Fruit fly (Drosophila melanogaster): ENCODE measurements around the gene CG10650.

The CG10650 gene

dm6 chr2L:18945765-18946552 is 49.8 kb downstream of the CG10650 start, which contains the start of gene CG46304 (continued):
- TF ChIP-seq croc (GFP tag; conservative IDR thresholded peaks at IDR 0.05): no peak
- TF ChIP-seq Bteb2 (GFP tag; optimal IDR thresholded peaks at IDR 0.05): no peak
- TF ChIP-seq bab2 (GFP tag; optimal IDR thresholded peaks at IDR 0.05): no peak
- TF ChIP-seq gt (GFP tag; IDR thresholded peaks at IDR 0.05): no peak
- no peak for TF ChIP-seq Ravus (GFP tag; IDR thresholded peaks at IDR 0.05)
- TF ChIP-seq CG3281 (GFP tag; optimal IDR thresholded peaks at IDR 0.05): no peak
- no peak for TF ChIP-seq fd3F (GFP tag; optimal IDR thresholded peaks at IDR 0.05)
- no peak for TF ChIP-seq ssp (GFP tag; IDR thresholded peaks at IDR 0.05)
- TF ChIP-seq ash1 (GFP tag; optimal IDR thresholded peaks at IDR 0.05): no peak
- TF ChIP-seq z (GFP tag; IDR thresholded peaks at IDR 0.05): peak; percentile 75
- TF ChIP-seq Bgb (GFP tag; IDR thresholded peaks at IDR 0.05; ENCODE audit: partially characterized antibody): no peak; the same call in 1 of the 2 replicates
- no peak for TF ChIP-seq CG34376 (GFP tag; optimal IDR thresholded peaks at IDR 0.05)
- no peak for TF ChIP-seq CG15514 (GFP tag; optimal IDR thresholded peaks at IDR 0.05)
- no peak for TF ChIP-seq CG18599 (GFP tag; optimal IDR thresholded peaks at IDR 0.05)
- no peak for TF ChIP-seq amos (GFP tag; IDR thresholded peaks at IDR 0.05; ENCODE audit: partially characterized antibody)
- TF ChIP-seq HLHmδ (GFP tag; optimal IDR thresholded peaks at IDR 0.05): peak; percentile 15
- TF ChIP-seq CG7357 (GFP tag; IDR thresholded peaks at IDR 0.05): no peak
- no peak for TF ChIP-seq B-H1 (GFP tag; IDR thresholded peaks at IDR 0.05)
- TF ChIP-seq maf-S (GFP tag; optimal IDR thresholded peaks at IDR 0.05): no peak
- peak; percentile 0 for TF ChIP-seq Med (GFP tag)
- TF ChIP-seq kay (GFP tag; optimal IDR thresholded peaks at IDR 0.05): no peak
- TF ChIP-seq Dp (GFP tag; optimal IDR thresholded peaks at IDR 0.05): no peak
- no peak for TF ChIP-seq pan (optimal IDR thresholded peaks at IDR 0.05)
- TF ChIP-seq pan (GFP tag; optimal IDR thresholded peaks at IDR 0.05 in 1 of 2, IDR thresholded peaks at IDR 0.05 in 1 of 2): no peak
- peak; percentile 56 for TF ChIP-seq Deaf1 (tag; optimal IDR thresholded peaks at IDR 0.05)
- no peak for TF ChIP-seq Chrac-16 (GFP tag; optimal IDR thresholded peaks at IDR 0.05)
- TF ChIP-seq kah (GFP tag; optimal IDR thresholded peaks at IDR 0.05): no peak
- TF ChIP-seq CG11504 (tag; optimal IDR thresholded peaks at IDR 0.05): no peak
- no peak for TF ChIP-seq CG4360 (GFP tag; IDR thresholded peaks at IDR 0.05)
- TF ChIP-seq Jarid2 (GFP tag; optimal IDR thresholded peaks at IDR 0.05): no peak
- no peak for TF ChIP-seq Sin3A (optimal IDR thresholded peaks at IDR 0.05)
- TF ChIP-seq fd102C (GFP tag; optimal IDR thresholded peaks at IDR 0.05): no peak
- no peak for TF ChIP-seq Elba2 (GFP tag; optimal IDR thresholded peaks at IDR 0.05)
- no peak for TF ChIP-seq Optix (GFP tag; IDR thresholded peaks at IDR 0.05)
- TF ChIP-seq CG9932 (GFP tag; IDR thresholded peaks at IDR 0.05): no peak
- TF ChIP-seq CG7963 (GFP tag; IDR thresholded peaks at IDR 0.05; ENCODE audit: partially characterized antibody): no peak
- no peak for TF ChIP-seq Oaz (GFP tag; IDR thresholded peaks at IDR 0.05)
- no peak for TF ChIP-seq jumu (GFP tag; optimal IDR thresholded peaks at IDR 0.05)
- TF ChIP-seq CG11093 (GFP tag; IDR thresholded peaks at IDR 0.05): no peak
- TF ChIP-seq unc-4 (GFP tag; IDR thresholded peaks at IDR 0.05; ENCODE audit: partially characterized antibody): no peak
- peak; percentile 79 for TF ChIP-seq CG31224 (GFP tag; IDR thresholded peaks at IDR 0.05)
- TF ChIP-seq CG2678 (tag; optimal IDR thresholded peaks at IDR 0.05): no peak
- no peak for TF ChIP-seq CG10959 (GFP tag; IDR thresholded peaks at IDR 0.05)
- no peak for TF ChIP-seq Doc2 (GFP tag; IDR thresholded peaks at IDR 0.05)
- TF ChIP-seq az2 (GFP tag; optimal IDR thresholded peaks at IDR 0.05): no peak
- no peak for TF ChIP-seq zfh2 (GFP tag; optimal IDR thresholded peaks at IDR 0.05)
- 0 out of 3 replicates have a peak, but pooled peaks have one; percentile 14 for TF ChIP-seq CG2199 (GFP tag; IDR thresholded peaks at IDR 0.05)
- TF ChIP-seq slou (GFP tag; optimal IDR thresholded peaks at IDR 0.05): no peak
- no peak for TF ChIP-seq Hmr (GFP tag; optimal IDR thresholded peaks at IDR 0.05)
- no peak for TF ChIP-seq gfzf (GFP tag; optimal IDR thresholded peaks at IDR 0.05)
- TF ChIP-seq hb (GFP tag; IDR thresholded peaks at IDR 0.05; ENCODE audit: partially characterized antibody): no peak

All from whole organism, embryonic.